Fruit fly (Drosophila melanogaster): Measurements from ENCODE around the gene MME1.
A peak's percentile ranks its signal among the peaks of the same experiment; 100 is the strongest.

The MME1 gene

dm6 chr2L:7032517-7032951 lies 5.2 kb downstream of the MME1 start, which contains the start of the genes Rab30 and Caper (continued):
- peak; percentile 71 for TF ChIP-seq chn (GFP tag; optimal IDR thresholded peaks at IDR 0.05)
- peak; percentile 22 for TF ChIP-seq Fer1 (GFP tag; optimal IDR thresholded peaks at IDR 0.05)
- TF ChIP-seq tup (GFP tag; optimal IDR thresholded peaks at IDR 0.05): no peak
- peak; percentile 72 to 75 for TF ChIP-seq dpn (GFP tag; optimal IDR thresholded peaks at IDR 0.05)
- peak; percentile 3 for TF ChIP-seq grn (GFP tag; optimal IDR thresholded peaks at IDR 0.05)
- peak; percentile 94 for TF ChIP-seq CG2129 (GFP tag; IDR thresholded peaks at IDR 0.05; ENCODE audit: partially characterized antibody)
- TF ChIP-seq MTF-1 (GFP tag; optimal IDR thresholded peaks at IDR 0.05; ENCODE audit: borderline replicate concordance): peak; percentile 3
- peak; percentile 0 for TF ChIP-seq CG2202 (tag; optimal IDR thresholded peaks at IDR 0.05)
- peak; percentile 43 for TF ChIP-seq shn (GFP tag; optimal IDR thresholded peaks at IDR 0.05)
- peak; percentile 94 for TF ChIP-seq sd (tag; optimal IDR thresholded peaks at IDR 0.05)
- TF ChIP-seq CG31441 (GFP tag; IDR thresholded peaks at IDR 0.05): no peak
- peak; percentile 25 for TF ChIP-seq NC2α (GFP tag; optimal IDR thresholded peaks at IDR 0.05)
- peak; percentile 43 for TF ChIP-seq CG7786 (GFP tag; optimal IDR thresholded peaks at IDR 0.05)
- TF ChIP-seq prd (optimal IDR thresholded peaks at IDR 0.05): no peak
- peak; percentile 57; the same call in 2 of the 3 replicates for TF ChIP-seq prd (GFP tag; IDR thresholded peaks at IDR 0.05)
- peak; percentile 56 for TF ChIP-seq vvl (GFP tag; IDR thresholded peaks at IDR 0.05)
- peak; percentile 86 for TF ChIP-seq sob (GFP tag; IDR thresholded peaks at IDR 0.05)
- TF ChIP-seq CG1602 (GFP tag; optimal IDR thresholded peaks at IDR 0.05): peak; percentile 15
- TF ChIP-seq Doc2 (GFP tag; IDR thresholded peaks at IDR 0.05): no peak
- TF ChIP-seq ttk (GFP tag; IDR thresholded peaks at IDR 0.05): no peak
- peak; percentile 98 for TF ChIP-seq inv (GFP tag; IDR thresholded peaks at IDR 0.05; ENCODE audit: partially characterized antibody)
- TF ChIP-seq CG5953 (GFP tag; IDR thresholded peaks at IDR 0.05): no peak
- TF ChIP-seq CG7963 (GFP tag; IDR thresholded peaks at IDR 0.05; ENCODE audit: partially characterized antibody): peak; percentile 98
- peak; percentile 54 to 63 for TF ChIP-seq Pdp1 (GFP tag; optimal IDR thresholded peaks at IDR 0.05)
- no peak for TF ChIP-seq Fer2 (tag; optimal IDR thresholded peaks at IDR 0.05)
- peak; percentile 96 for TF ChIP-seq tna (GFP tag; IDR thresholded peaks at IDR 0.05; ENCODE audit: partially characterized antibody)
- TF ChIP-seq h (optimal IDR thresholded peaks at IDR 0.05): no peak
- TF ChIP-seq insv (GFP tag; optimal IDR thresholded peaks at IDR 0.05): peak in 1 of 2 experiments; percentile 80
- TF ChIP-seq CG15514 (GFP tag; optimal IDR thresholded peaks at IDR 0.05): peak; percentile 66
- TF ChIP-seq zen2 (GFP tag; IDR thresholded peaks at IDR 0.05; ENCODE audit: partially characterized antibody): peak; percentile 99
- no peak for TF ChIP-seq Spps (tag; optimal IDR thresholded peaks at IDR 0.05)
- no peak for TF ChIP-seq sqz (GFP tag; optimal IDR thresholded peaks at IDR 0.05)
- TF ChIP-seq CG1024 (GFP tag; IDR thresholded peaks at IDR 0.05): peak; percentile 24; the same call in 1 of the 2 replicates
- 0 out of 3 replicates have a peak, but pooled peaks have one; percentile 24 for TF ChIP-seq tgo (GFP tag; IDR thresholded peaks at IDR 0.05)
- TF ChIP-seq CG10654 (GFP tag; optimal IDR thresholded peaks at IDR 0.05): peak; percentile 46
- TF ChIP-seq Jarid2 (GFP tag; optimal IDR thresholded peaks at IDR 0.05): no peak
- TF ChIP-seq CG32767 (GFP tag; IDR thresholded peaks at IDR 0.05): no peak
- TF ChIP-seq CG17829 (tag; optimal IDR thresholded peaks at IDR 0.05): peak; percentile 74
- no peak for TF ChIP-seq CG11723 (GFP tag; optimal IDR thresholded peaks at IDR 0.05)
- TF ChIP-seq fd102C (GFP tag; optimal IDR thresholded peaks at IDR 0.05): no peak
- TF ChIP-seq croc (GFP tag; conservative IDR thresholded peaks at IDR 0.05): no peak
- TF ChIP-seq CG18599 (GFP tag; optimal IDR thresholded peaks at IDR 0.05): no peak
- peak; percentile 67 for TF ChIP-seq jumu (GFP tag; optimal IDR thresholded peaks at IDR 0.05)
- peak; percentile 65; the same call in 2 of the 3 replicates for TF ChIP-seq zfh1 (GFP tag; IDR thresholded peaks at IDR 0.05)
- peak; percentile 52 for TF ChIP-seq al (GFP tag; IDR thresholded peaks at IDR 0.05)
- TF ChIP-seq Mrtf (GFP tag; IDR thresholded peaks at IDR 0.05): no peak
- no peak for TF ChIP-seq CG6175 (GFP tag; IDR thresholded peaks at IDR 0.05)
- TF ChIP-seq CG12391 (tag; optimal IDR thresholded peaks at IDR 0.05): peak; percentile 65
- TF ChIP-seq HHEX (GFP tag; optimal IDR thresholded peaks at IDR 0.05): no peak
- no peak for TF ChIP-seq run (tag; optimal IDR thresholded peaks at IDR 0.05)
- no peak for TF ChIP-seq ATbp (GFP tag; optimal IDR thresholded peaks at IDR 0.05)
